Worm (Caenorhabditis elegans): ENCODE data around the gene atn-1.
A peak's percentile ranks its signal among the peaks of the same experiment; 100 is the strongest.

ce11 chrV:12450441-12450840 lies 27.8 kb upstream of the atn-1 start, which contains the start of gene F28C1.1:
- TF ChIP-seq ama-1 (optimal IDR thresholded peaks at IDR 0.05) (no peak), flt-1 (GFP tag; IDR thresholded peaks at IDR 0.05) (no peak), hmbx-1 (tag; optimal IDR thresholded peaks at IDR 0.05) (no peak), B0310.2 (tag; optimal IDR thresholded peaks at IDR 0.05) (no peak), F13C5.2 (tag; optimal IDR thresholded peaks at IDR 0.05) (peak; percentile 17), ceh-13 (GFP tag; optimal IDR thresholded peaks at IDR 0.05) (no peak), aly-1 (tag; optimal IDR thresholded peaks at IDR 0.05) (no peak), ets-7 (tag; optimal IDR thresholded peaks at IDR 0.05) (no peak), ceh-36 (tag; optimal IDR thresholded peaks at IDR 0.05) (no peak), hmg-4 (GFP tag; optimal IDR thresholded peaks at IDR 0.05) (no peak)

Data from whole organism, early embryonic.